Worm (Caenorhabditis elegans) whole organism, L4/young adult: ENCODE results near the gene H03G16.6.

Experiments used
- W03F9.2 ChIP-seq: fragments of 150-350 bp; optimal IDR thresholded peaks from 2 replicates; lab custom pipeline; 2014; ENCODE audit warnings: missing biosample characterization, missing genetic modification characterization
- dao-5 ChIP-seq: sonication (generic microtip); optimal IDR thresholded peaks from 2 replicates; lab custom pipeline; 2016; ENCODE audit warnings: missing genotype, missing genetic modification characterization, moderate library complexity, missing compliant biosample characterization

- TF ChIP-seq dao-5 (no peak), W03F9.2 (no peak)
Measured at ce11 chrX:15057900-15058299, 5.4 kb downstream of the H03G16.6 start.
